Fruit fly (Drosophila melanogaster): ENCODE data around the gene Hipk.

Gene Hipk

DNA sequence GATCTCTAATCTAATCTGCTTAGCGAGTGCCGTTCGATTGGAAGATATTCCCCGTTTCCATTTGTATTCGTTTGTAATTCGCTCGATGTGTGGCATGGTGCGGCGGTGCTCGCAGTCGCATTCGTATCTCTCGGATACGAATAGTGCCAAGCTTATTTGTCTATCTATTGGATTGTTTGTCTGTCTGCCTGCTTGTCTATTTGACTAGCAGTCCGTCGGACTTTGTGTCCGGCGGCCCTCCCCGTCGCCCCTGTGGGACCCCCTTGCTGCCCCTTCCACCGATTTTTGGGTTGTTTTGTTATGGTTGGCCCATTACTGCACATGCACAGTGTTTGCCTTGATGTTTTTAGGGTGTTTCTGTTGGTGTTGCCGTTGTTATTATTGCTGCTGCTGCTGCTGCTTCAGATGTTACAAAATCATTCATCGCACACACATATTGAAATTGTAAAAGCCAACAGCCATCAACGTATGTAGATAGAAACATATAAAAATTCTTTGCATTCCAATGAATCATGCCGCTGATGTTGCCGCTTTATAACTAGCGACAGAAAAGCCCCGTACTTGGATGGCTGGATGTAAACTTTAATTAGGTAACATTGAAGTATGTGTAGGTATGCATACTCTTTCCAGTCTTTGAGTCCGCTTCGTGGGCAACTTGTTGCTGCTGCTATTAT is 72.0 kb downstream of the Hipk start (continued):
- TF ChIP-seq Scr (GFP tag; IDR thresholded peaks at IDR 0.05; ENCODE audit: partially characterized antibody) (no peak), so (GFP tag; IDR thresholded peaks at IDR 0.05) (peak; percentile 72; the same call in 1 of the 3 replicates), CG3281 (GFP tag; optimal IDR thresholded peaks at IDR 0.05) (no peak), HHEX (GFP tag; optimal IDR thresholded peaks at IDR 0.05) (peak; percentile 23), twi (tag; optimal IDR thresholded peaks at IDR 0.05) (peak; percentile 6), caup (GFP tag; optimal IDR thresholded peaks at IDR 0.05; ENCODE audit: severe bottlenecking) (no peak), tgo (GFP tag; IDR thresholded peaks at IDR 0.05) (no peak), CG4328 (GFP tag; optimal IDR thresholded peaks at IDR 0.05) (no peak), Awh (GFP tag; IDR thresholded peaks at IDR 0.05) (peak; percentile 77), Lhr (GFP tag; optimal IDR thresholded peaks at IDR 0.05) (peak; percentile 4), ind (GFP tag; optimal IDR thresholded peaks at IDR 0.05) (no peak), Nf-YC (tag; optimal IDR thresholded peaks at IDR 0.05) (no peak), CG12942 (GFP tag; optimal IDR thresholded peaks at IDR 0.05) (no peak), CG15479 (GFP tag; optimal IDR thresholded peaks at IDR 0.05) (no peak), CG10209 (GFP tag; optimal IDR thresholded peaks at IDR 0.05) (peak; percentile 85), ro (GFP tag; IDR thresholded peaks at IDR 0.05) (no peak), CG12744 (GFP tag; optimal IDR thresholded peaks at IDR 0.05) (no peak), exex (tag; optimal IDR thresholded peaks at IDR 0.05) (no peak), CG17612 (GFP tag; IDR thresholded peaks at IDR 0.05) (no peak), CG16813 (GFP tag; IDR thresholded peaks at IDR 0.05; ENCODE audit: partially characterized antibody) (no peak), mam (GFP tag; optimal IDR thresholded peaks at IDR 0.05) (no peak), klu (GFP tag; IDR thresholded peaks at IDR 0.05) (no peak), CG10543 (GFP tag; optimal IDR thresholded peaks at IDR 0.05) (peak; percentile 56), pzg (GFP tag; optimal IDR thresholded peaks at IDR 0.05) (no peak), ham (GFP tag; IDR thresholded peaks at IDR 0.05) (no peak), fd102C (GFP tag; optimal IDR thresholded peaks at IDR 0.05) (peak; percentile 24), CG4854 (GFP tag; optimal IDR thresholded peaks at IDR 0.05) (no peak), lola (GFP tag; optimal IDR thresholded peaks at IDR 0.05) (no peak), sens-2 (GFP tag; IDR thresholded peaks at IDR 0.05) (peak; percentile 33; the same call in 1 of the 2 replicates), Gsc (GFP tag; IDR thresholded peaks at IDR 0.05) (no peak), CG4820 (GFP tag; optimal IDR thresholded peaks at IDR 0.05) (no peak), nerfin-1 (tag; optimal IDR thresholded peaks at IDR 0.05) (peak; percentile 63), mirr (GFP tag; optimal IDR thresholded peaks at IDR 0.05) (peak; percentile 46), CG18764 (GFP tag; optimal IDR thresholded peaks at IDR 0.05) (peak; percentile 1), CG18011 (GFP tag; optimal IDR thresholded peaks at IDR 0.05) (no peak), gem (tag; optimal IDR thresholded peaks at IDR 0.05) (no peak), stc (GFP tag; IDR thresholded peaks at IDR 0.05) (peak; percentile 78), CG8089 (GFP tag; optimal IDR thresholded peaks at IDR 0.05) (no peak), Dp (GFP tag; optimal IDR thresholded peaks at IDR 0.05) (no peak), CG1603 (tag; optimal IDR thresholded peaks at IDR 0.05) (peak; percentile 26), CG2199 (GFP tag; IDR thresholded peaks at IDR 0.05) (peak; percentile 94), Dek (tag; optimal IDR thresholded peaks at IDR 0.05) (no peak), Fer2 (tag; optimal IDR thresholded peaks at IDR 0.05) (no peak), disco-r (GFP tag; optimal IDR thresholded peaks at IDR 0.05) (no peak), CG18619 (GFP tag; optimal IDR thresholded peaks at IDR 0.05) (no peak), slbo (GFP tag; IDR thresholded peaks at IDR 0.05) (0 out of 2 replicates have a peak, but pooled peaks have one; percentile 20), zen (tag; optimal IDR thresholded peaks at IDR 0.05) (no peak), CG3726 (GFP tag; IDR thresholded peaks at IDR 0.05) (no peak), MESR4 (GFP tag; optimal IDR thresholded peaks at IDR 0.05) (no peak)

Measured in whole organism, embryonic.